Worm (Caenorhabditis elegans) whole organism, young adult: ENCODE results near the gene cyp-33A1.

Source experiments
- B0035.1 ChIP-seq: sonication (generic microtip); optimal IDR thresholded peaks from 2 replicates; lab custom pipeline; 2016; ENCODE audit warnings: missing genetic modification characterization, mild to moderate bottlenecking, missing compliant biosample characterization, missing genotype, missing genetic modification reagents
- C06A6.2 ChIP-seq: fragments of 200-800 bp; sonication (Bioruptor generic); conservative IDR thresholded peaks from 2 replicates; pipeline ENCODE4 v1.3.6; 2022; ENCODE audit warnings: missing genetic modification characterization, missing compliant biosample characterization
- F23B12.7 ChIP-seq: sonication (generic microtip); optimal IDR thresholded peaks from 2 replicates; lab custom pipeline; 2017; ENCODE audit warnings: missing genetic modification characterization, mild to moderate bottlenecking, missing compliant biosample characterization, antibody characterized with exemption, moderate library complexity; ENCODE audit not compliant: insufficient read depth
- F39B2.1 ChIP-seq: fragments of 200-800 bp; sonication (Bioruptor generic); IDR thresholded peaks from 2 replicates; pipeline ENCODE4 v1.3.6; 2022; ENCODE audit warnings: missing genetic modification reagents, missing genetic modification characterization, missing compliant biosample characterization
- F52B5.7 ChIP-seq: sonication (generic microtip); optimal IDR thresholded peaks from 2 replicates; lab custom pipeline; 2016; ENCODE audit warnings: mild to moderate bottlenecking, missing genetic modification characterization, missing compliant biosample characterization
- K11D2.4 ChIP-seq: fragments of 200-800 bp; sonication (Bioruptor generic); IDR thresholded peaks from 2 replicates; pipeline ENCODE4 v1.3.6; 2022; ENCODE audit warnings: missing genetic modification reagents, missing genetic modification characterization, missing compliant biosample characterization
- aptf-3 ChIP-seq: fragments of 200-800 bp; sonication (Bioruptor generic); IDR thresholded peaks from 2 replicates; pipeline ENCODE4 v1.3.6; 2022; ENCODE audit warnings: missing genetic modification characterization, missing compliant biosample characterization
- atf-7 ChIP-seq: sonication (generic microtip); optimal IDR thresholded peaks from 2 replicates; lab custom pipeline; 2017; ENCODE audit warnings: mild to moderate bottlenecking, missing genetic modification characterization, missing compliant biosample characterization
- athp-1 ChIP-seq: sonication (generic microtip); optimal IDR thresholded peaks from 2 replicates; lab custom pipeline; 2017; ENCODE audit warnings: mild to moderate bottlenecking, missing genetic modification characterization, missing compliant biosample characterization
- ccch-3 ChIP-seq: fragments of 200-800 bp; sonication (Bioruptor generic); optimal IDR thresholded peaks from 2 replicates; lab custom pipeline; 2018; ENCODE audit warnings: mild to moderate bottlenecking, missing genetic modification characterization, missing compliant biosample characterization
- ceh-91 ChIP-seq: fragments of 200-800 bp; sonication (Bioruptor generic); IDR thresholded peaks from 2 replicates; pipeline ENCODE4 v1.3.6; 2022; ENCODE audit warnings: missing genetic modification reagents, missing genetic modification characterization, missing compliant biosample characterization
- die-1 ChIP-seq: sonication (generic microtip); optimal IDR thresholded peaks from 2 replicates; lab custom pipeline; 2016; ENCODE audit warnings: missing genotype, mild to moderate bottlenecking, missing genetic modification characterization, missing compliant biosample characterization
- dpl-1 ChIP-seq: fragments of 150-350 bp; optimal IDR thresholded peaks from 2 replicates; lab custom pipeline; 2014; ENCODE audit warnings: missing biosample characterization, missing genetic modification reagents, missing genetic modification characterization
- egl-18 ChIP-seq: fragments of 200-800 bp; sonication (Bioruptor generic); IDR thresholded peaks from 2 replicates; pipeline ENCODE4 v1.3.6; 2022; ENCODE audit warnings: missing genetic modification reagents, missing genetic modification characterization, missing compliant biosample characterization
- ekl-4 ChIP-seq: fragments of 200-800 bp; sonication (Bioruptor generic); IDR thresholded peaks from 2 replicates; pipeline ENCODE4 v1.3.6; 2022; ENCODE audit warnings: missing genetic modification reagents, missing genetic modification characterization, missing compliant biosample characterization
- hlh-26 ChIP-seq: fragments of 200-800 bp; sonication (Bioruptor generic); conservative IDR thresholded peaks from 2 replicates; pipeline ENCODE4 v1.3.6; 2022; ENCODE audit warnings: missing genetic modification reagents, missing genetic modification characterization, missing compliant biosample characterization
- lin-35 ChIP-seq, 3 experiments: fragments of 150-350 bp in 2 of 3; sonication (generic microtip) in 1 of 3; optimal IDR thresholded peaks; 2 replicates each; lab custom pipeline; 2014 to 2018; ENCODE audit warnings: missing biosample characterization in 3 of 3, missing genetic modification characterization in 3 of 3, missing genetic modification reagents in 3 of 3
- lin-54 ChIP-seq: fragments of 200-800 bp; sonication (Bioruptor generic); optimal IDR thresholded peaks from 2 replicates; lab custom pipeline; 2018; ENCODE audit warnings: mild to moderate bottlenecking, missing genetic modification characterization, missing compliant biosample characterization
- lir-1 ChIP-seq: fragments of 200-800 bp; sonication (Bioruptor generic); conservative IDR thresholded peaks from 2 replicates; pipeline ENCODE4 v1.3.6; 2022; ENCODE audit warnings: missing genetic modification reagents, missing genetic modification characterization, missing compliant biosample characterization
- lsl-1 ChIP-seq: fragments of 200-800 bp; sonication (Bioruptor generic); optimal IDR thresholded peaks from 2 replicates; lab custom pipeline; 2018; ENCODE audit warnings: mild to moderate bottlenecking, missing genetic modification characterization, moderate library complexity, missing compliant biosample characterization
- madf-10 ChIP-seq: sonication (generic microtip); optimal IDR thresholded peaks from 2 replicates; lab custom pipeline; 2016; ENCODE audit warnings: mild to moderate bottlenecking, missing genetic modification characterization, missing compliant biosample characterization
- madf-3 ChIP-seq: fragments of 200-800 bp; sonication (Bioruptor generic); IDR thresholded peaks from 2 replicates; pipeline ENCODE4 v1.3.6; 2022; ENCODE audit warnings: missing genetic modification reagents, missing genetic modification characterization, missing compliant biosample characterization
- mxl-1 ChIP-seq: sonication (generic microtip); optimal IDR thresholded peaks from 2 replicates; lab custom pipeline; 2016; ENCODE audit warnings: missing genetic modification characterization, missing compliant biosample characterization
- nfyb-1 ChIP-seq: fragments of 200-800 bp; sonication (Bioruptor generic); IDR thresholded peaks from 2 replicates; pipeline ENCODE4 v1.3.6; 2022; ENCODE audit warnings: missing genetic modification reagents, missing genetic modification characterization, missing compliant biosample characterization
- nhr-120 ChIP-seq: fragments of 200-800 bp; sonication (Bioruptor generic); IDR thresholded peaks from 2 replicates; pipeline ENCODE4 v1.3.6; 2022; ENCODE audit warnings: missing genetic modification characterization, missing compliant biosample characterization
- rec-8 ChIP-seq, 2 experiments: sonication (generic microtip); optimal IDR thresholded peaks; 2 replicates each; lab custom pipeline; 2016; ENCODE audit warnings: mild to moderate bottlenecking in 2 of 2, missing genetic modification characterization in 2 of 2, missing genetic modification reagents in 2 of 2, missing genotype in 2 of 2, missing biosample characterization in 1 of 2, missing compliant biosample characterization in 1 of 2, moderate library complexity in 1 of 2
- rpc-1 ChIP-seq, 2 experiments: fragments of 150-350 bp in 1 of 2; sonication (generic microtip) in 1 of 2; optimal IDR thresholded peaks; 2 replicates each; lab custom pipeline; 2014 to 2018; ENCODE audit warnings: missing biosample characterization in 1 of 2, missing genetic modification characterization in 1 of 2, missing genetic modification reagents in 1 of 2, missing genotype in 1 of 2
- sea-2 ChIP-seq: fragments of 200-800 bp; sonication (Bioruptor generic); IDR thresholded peaks from 2 replicates; pipeline ENCODE4 v1.3.6; 2022; ENCODE audit warnings: missing genetic modification characterization, missing compliant biosample characterization
- sptf-2 ChIP-seq: fragments of 200-800 bp; sonication (Bioruptor generic); optimal IDR thresholded peaks from 2 replicates; lab custom pipeline; 2018; ENCODE audit warnings: mild to moderate bottlenecking, missing genetic modification characterization, missing compliant biosample characterization
- tbp1 ChIP-seq: fragments of 200-800 bp; sonication (Bioruptor generic); optimal IDR thresholded peaks from 2 replicates; lab custom pipeline; 2018; ENCODE audit warnings: mild to moderate bottlenecking, missing genetic modification characterization, missing compliant biosample characterization
- unc-62 ChIP-seq: fragments of 150-350 bp; optimal IDR thresholded peaks from 2 replicates; lab custom pipeline; 2014; ENCODE audit warnings: missing biosample characterization, missing genetic modification reagents, missing genetic modification characterization
- ztf-22 ChIP-seq: fragments of 200-800 bp; sonication (Bioruptor generic); optimal IDR thresholded peaks from 2 replicates; lab custom pipeline; 2018; ENCODE audit warnings: mild to moderate bottlenecking, missing genetic modification characterization, moderate library complexity, missing compliant biosample characterization
- ztf-26 ChIP-seq: sonication (generic microtip); optimal IDR thresholded peaks from 2 replicates; lab custom pipeline; 2017; ENCODE audit warnings: missing genetic modification characterization, missing compliant biosample characterization

cyp-33A1 gene

DNA sequence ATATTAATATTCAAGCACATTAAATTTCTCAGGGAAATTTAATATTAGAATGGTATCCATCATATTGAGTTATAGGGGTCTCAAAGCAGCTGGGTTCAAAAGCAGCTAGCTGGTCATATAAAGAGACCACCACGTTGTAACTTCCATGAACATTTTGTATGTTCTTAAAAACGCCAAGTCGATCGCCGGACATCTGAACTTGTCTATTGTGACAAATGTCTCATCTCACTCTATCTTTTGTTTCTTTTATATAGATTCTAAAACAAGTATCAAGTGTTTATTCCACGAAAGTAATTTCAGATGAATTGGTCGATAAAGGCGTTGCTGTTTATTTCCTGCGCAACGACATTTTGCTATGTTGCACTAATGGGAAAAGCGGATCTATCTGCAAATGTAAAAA is 15.6 kb upstream of the cyp-33A1 start, which contains the start of gene ZK105.3:
ZK105.3 (plus strand) TSS at position 301 of the 400 bp plus-strand sequence.
- TF ChIP-seq ztf-26 (tag; lab: Kevin White, UChicago) (no peak), madf-10 (tag; lab: Kevin White, UChicago) (no peak), die-1 (tag; lab: Kevin White, UChicago) (no peak), lir-1 (GFP tag; lab: Robert Waterston, UW) (no peak), nfyb-1 (GFP tag; lab: Robert Waterston, UW) (no peak), ceh-91 (GFP tag; lab: Robert Waterston, UW) (no peak), nhr-120 (GFP tag; lab: Robert Waterston, UW) (no peak), lin-35 (GFP tag; optimal IDR thresholded peaks at IDR 0.05; lab: Kevin White, UChicago) (no peak), tbp1 (no peak), F39B2.1 (no peak), F52B5.7 (tag; lab: Kevin White, UChicago) (no peak), F23B12.7 (tag; lab: Kevin White, UChicago) (no peak), lsl-1 (no peak), hlh-26 (GFP tag; lab: Robert Waterston, UW) (no peak), mxl-1 (tag; lab: Kevin White, UChicago) (no peak), lin-54 (GFP tag; lab: Kevin White, UChicago) (no peak), sptf-2 (no peak), rec-8 (tag; optimal IDR thresholded peaks at IDR 0.05; lab: Kevin White, UChicago) (no peak)

DNA sequence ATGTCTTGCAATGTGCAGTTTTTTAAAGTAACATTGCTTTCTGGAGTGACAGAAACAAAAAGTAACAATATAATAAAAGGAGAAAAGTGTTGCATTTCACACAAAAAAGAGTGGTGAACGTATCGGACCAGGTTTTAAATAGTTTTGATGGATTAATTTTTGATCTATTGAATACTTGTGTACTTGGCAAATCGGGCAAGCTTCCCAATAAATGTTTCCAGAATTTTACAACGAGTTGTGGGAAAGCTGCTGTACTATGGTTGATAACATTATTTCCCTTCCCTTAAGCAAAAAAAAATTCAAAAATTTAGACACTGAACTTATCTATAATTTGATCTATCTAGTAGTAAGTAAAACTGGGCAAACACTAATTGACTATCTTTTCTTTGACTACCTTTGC is 12.1 kb upstream of the cyp-33A1 start, which contains the start of gene C12D5.10:
C12D5.10 (minus strand) TSS at position 101 of the 400 bp plus-strand sequence.
- TF ChIP-seq B0035.1 (tag; lab: Kevin White, UChicago) (no peak), sptf-2 (no peak), rpc-1 (optimal IDR thresholded peaks at IDR 0.05; lab: Kevin White, UChicago) (no peak), rpc-1 (tag; optimal IDR thresholded peaks at IDR 0.05; lab: Kevin White, UChicago) (no peak), ztf-22 (no peak), aptf-3 (GFP tag; lab: Robert Waterston, UW) (no peak), dpl-1 (GFP tag; lab: Kevin White, UChicago) (no peak)

DNA sequence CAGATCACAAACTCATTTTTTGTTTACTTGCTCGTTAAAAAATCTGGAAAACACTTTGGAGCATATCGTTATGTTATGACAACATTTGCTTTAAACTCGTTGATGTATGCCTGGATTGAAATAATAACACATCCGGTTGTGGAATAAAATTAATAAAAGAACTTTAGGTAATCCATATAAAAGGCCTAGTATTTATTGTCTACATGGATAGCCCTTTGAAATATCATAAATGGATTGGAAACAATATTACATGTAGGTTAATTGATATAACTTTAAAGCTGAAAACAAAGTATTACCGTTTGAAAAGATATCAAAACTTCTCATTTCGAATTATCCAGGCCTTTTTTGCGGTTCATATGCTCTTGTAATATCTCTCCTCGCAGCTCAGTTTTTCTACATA is 9.4 kb upstream of the cyp-33A1 start:
- TF ChIP-seq mxl-1 (tag; lab: Kevin White, UChicago) (no peak), ccch-3 (GFP tag; lab: Kevin White, UChicago) (no peak), atf-7 (tag; lab: Kevin White, UChicago) (no peak), F52B5.7 (tag; lab: Kevin White, UChicago) (no peak), madf-3 (GFP tag; lab: Robert Waterston, UW) (no peak), egl-18 (GFP tag; lab: Robert Waterston, UW) (no peak), sea-2 (no peak), F23B12.7 (tag; lab: Kevin White, UChicago) (no peak), K11D2.4 (GFP tag; lab: Robert Waterston, UW) (no peak), unc-62 (GFP tag; lab: Kevin White, UChicago) (no peak)

DNA sequence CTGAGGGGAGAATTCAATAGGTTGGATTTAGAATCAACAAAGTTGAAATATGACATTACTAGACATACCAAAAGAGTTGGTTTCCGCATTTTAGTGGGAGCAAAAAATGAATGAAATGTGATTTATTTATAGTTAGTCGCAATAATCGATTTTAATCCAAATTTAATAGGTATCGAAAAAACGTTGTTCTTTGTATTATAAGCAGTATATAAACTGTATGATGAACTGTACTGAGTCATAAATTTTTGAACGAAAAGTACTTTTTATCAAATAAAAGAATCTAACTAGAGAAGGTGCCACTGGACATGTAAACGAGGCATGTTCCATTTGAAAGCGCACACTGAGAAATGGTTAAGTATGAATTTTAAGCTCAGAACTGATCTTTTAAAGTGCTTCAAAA is 8.6 kb upstream of the cyp-33A1 start, which contains the start of gene C12D5.9:
C12D5.9 (minus strand) TSS at position 101 of the 400 bp plus-strand sequence.
- TF ChIP-seq C06A6.2 (GFP tag; lab: Robert Waterston, UW) (no peak), ekl-4 (no peak), athp-1 (no peak)
